Fruit fly (Drosophila melanogaster): ENCODE measurements around the gene CG31140.

CG31140 gene

DNA sequence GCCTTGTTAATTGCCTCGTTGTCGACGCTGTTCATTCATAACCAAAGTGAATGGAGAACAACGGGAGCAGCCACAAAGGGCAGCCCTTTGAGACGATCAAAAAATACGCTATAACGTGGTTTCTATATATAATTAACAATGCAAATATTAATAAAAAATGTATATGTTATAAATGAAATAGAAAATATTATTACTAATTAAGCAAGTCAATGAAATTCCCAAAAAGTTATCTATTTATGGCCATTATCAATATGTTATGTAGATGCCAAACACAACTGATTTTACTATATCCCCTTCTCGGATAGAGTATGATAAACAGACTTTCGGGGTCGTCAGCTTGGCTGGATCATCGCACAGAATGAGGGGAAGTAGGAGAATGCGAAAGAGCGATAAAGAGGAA, 6.5 kb downstream of the CG31140 start (continued):
- TF ChIP-seq gsb (GFP tag; IDR thresholded peaks at IDR 0.05) (0 out of 2 replicates have a peak, but pooled peaks have one; percentile 20), lbe (GFP tag; optimal IDR thresholded peaks at IDR 0.05) (no peak), hkb (optimal IDR thresholded peaks at IDR 0.05) (no peak), hkb (GFP tag; IDR thresholded peaks at IDR 0.05) (peak; percentile 64; the same call in 1 of the 2 replicates), her (GFP tag; optimal IDR thresholded peaks at IDR 0.05) (no peak), dmrt11E (tag; optimal IDR thresholded peaks at IDR 0.05) (no peak), CG10274 (GFP tag; optimal IDR thresholded peaks at IDR 0.05) (no peak), org-1 (GFP tag; optimal IDR thresholded peaks at IDR 0.05) (peak; percentile 20), gro (GFP tag; optimal IDR thresholded peaks at IDR 0.05) (no peak), tup (GFP tag; optimal IDR thresholded peaks at IDR 0.05) (no peak), CG7987 (GFP tag; optimal IDR thresholded peaks at IDR 0.05) (no peak), Doc2 (GFP tag; IDR thresholded peaks at IDR 0.05) (no peak), CG30020 (tag; optimal IDR thresholded peaks at IDR 0.05) (no peak), Hey (tag; optimal IDR thresholded peaks at IDR 0.05) (no peak), Nf-YA (GFP tag; IDR thresholded peaks at IDR 0.05) (peak; percentile 58), trh (GFP tag; optimal IDR thresholded peaks at IDR 0.05) (no peak), CG18476 (GFP tag; optimal IDR thresholded peaks at IDR 0.05) (no peak), CG18599 (GFP tag; optimal IDR thresholded peaks at IDR 0.05) (peak; percentile 71), CG6765 (GFP tag; optimal IDR thresholded peaks at IDR 0.05) (no peak), Pdp1 (GFP tag; optimal IDR thresholded peaks at IDR 0.05) (no peak), jing (GFP tag; optimal IDR thresholded peaks at IDR 0.05) (no peak), CG12942 (GFP tag; optimal IDR thresholded peaks at IDR 0.05) (no peak), CG11085 (GFP tag; IDR thresholded peaks at IDR 0.05) (no peak), yki (optimal IDR thresholded peaks at IDR 0.05) (no peak), lilli (GFP tag; optimal IDR thresholded peaks at IDR 0.05) (no peak), br (optimal IDR thresholded peaks at IDR 0.05) (no peak), Dref (GFP tag; IDR thresholded peaks at IDR 0.05) (no peak), salm (tag; optimal IDR thresholded peaks at IDR 0.05) (peak; percentile 23), Oaz (GFP tag; IDR thresholded peaks at IDR 0.05) (no peak; the same call in 1 of the 2 replicates), CG18619 (GFP tag; optimal IDR thresholded peaks at IDR 0.05) (peak; percentile 31), Taf1 (GFP tag; IDR thresholded peaks at IDR 0.05) (no peak), CG15269 (tag; optimal IDR thresholded peaks at IDR 0.05) (peak; percentile 75), CG8388 (GFP tag; optimal IDR thresholded peaks at IDR 0.05) (peak; percentile 47), sisA (GFP tag; IDR thresholded peaks at IDR 0.05) (peak; percentile 27; the same call in 1 of the 2 replicates), wdn (GFP tag; IDR thresholded peaks at IDR 0.05) (peak; percentile 33; the same call in 1 of the 2 replicates), CG9215 (GFP tag; IDR thresholded peaks at IDR 0.05) (0 out of 2 replicates have a peak, but pooled peaks have one; percentile 27), BEAF-32 (GFP tag; optimal IDR thresholded peaks at IDR 0.05) (no peak), tio (GFP tag; optimal IDR thresholded peaks at IDR 0.05) (no peak), CG11695 (GFP tag; IDR thresholded peaks at IDR 0.05) (peak; percentile 65; the same call in 1 of the 3 replicates), nom (GFP tag; optimal IDR thresholded peaks at IDR 0.05) (no peak), CG32532 (GFP tag; IDR thresholded peaks at IDR 0.05) (peak; percentile 64), gcm (GFP tag; optimal IDR thresholded peaks at IDR 0.05) (peak; percentile 47), Poxn (GFP tag; IDR thresholded peaks at IDR 0.05) (no peak), btn (GFP tag; optimal IDR thresholded peaks at IDR 0.05) (no peak), CG2116 (GFP tag; optimal IDR thresholded peaks at IDR 0.05) (no peak), CG11398 (GFP tag; optimal IDR thresholded peaks at IDR 0.05) (no peak), Ptx1 (GFP tag; IDR thresholded peaks at IDR 0.05) (peak; percentile 79), CG2120 (GFP tag; optimal IDR thresholded peaks at IDR 0.05) (no peak), ssp (GFP tag; IDR thresholded peaks at IDR 0.05) (peak; percentile 50), shn (GFP tag; optimal IDR thresholded peaks at IDR 0.05) (no peak), pho (GFP tag; optimal IDR thresholded peaks at IDR 0.05) (no peak), lola (GFP tag; optimal IDR thresholded peaks at IDR 0.05) (no peak)

All from whole organism, embryonic.